Fruit fly (Drosophila melanogaster) whole organism, embryonic: ENCODE results near the gene CG4968.

ENCODE experiments used
- Ada2b ChIP-seq: fragments of 200-800 bp; sonication (Bioruptor generic); IDR thresholded peaks from 2 replicates; pipeline ENCODE4 v1.3.6; 2022; ENCODE audit warnings: missing biosample characterization, missing genetic modification characterization
- Asciz ChIP-seq: fragments of 200-800 bp; sonication (Bioruptor generic); optimal IDR thresholded peaks from 2 replicates; lab custom pipeline; 2017; ENCODE audit warnings: missing biosample characterization, mild to moderate bottlenecking, missing genetic modification characterization, missing genetic modification reagents
- CG10274 ChIP-seq: fragments of 200-800 bp; sonication (Bioruptor generic); optimal IDR thresholded peaks from 3 replicates; lab custom pipeline; 2017; ENCODE audit warnings: missing biosample characterization, mild to moderate bottlenecking, missing genetic modification characterization
- CG11504 ChIP-seq: fragments of 200-800 bp; sonication (Bioruptor generic); optimal IDR thresholded peaks from 3 replicates; lab custom pipeline; 2019; ENCODE audit warnings: missing biosample characterization, mild to moderate bottlenecking, missing genetic modification characterization, moderate library complexity
- CG13123 ChIP-seq: fragments of 200-800 bp; sonication (Bioruptor generic); optimal IDR thresholded peaks from 2 replicates; lab custom pipeline; 2016; ENCODE audit warnings: missing biosample characterization, missing genetic modification characterization
- CG1832 ChIP-seq: fragments of 200-800 bp; sonication (Bioruptor generic); optimal IDR thresholded peaks from 2 replicates; lab custom pipeline; 2017; ENCODE audit warnings: missing biosample characterization, mild to moderate bottlenecking, missing genetic modification characterization, inconsistent platforms
- CG2199 ChIP-seq: fragments of 200-800 bp; sonication (Bioruptor generic); IDR thresholded peaks from 3 replicates; pipeline ENCODE4 v1.3.6; 2022; ENCODE audit warnings: missing biosample characterization, missing genetic modification characterization
- CG2889 ChIP-seq: fragments of 200-800 bp; sonication (Bioruptor generic); IDR thresholded peaks from 3 replicates; pipeline ENCODE4 v1.3.6; 2022; ENCODE audit warnings: missing biosample characterization, missing genetic modification characterization
- CG34376 ChIP-seq: fragments of 200-800 bp; sonication (Bioruptor generic); optimal IDR thresholded peaks from 2 replicates; lab custom pipeline; 2018; ENCODE audit warnings: missing biosample characterization, mild to moderate bottlenecking, missing genetic modification characterization
- CG5180 ChIP-seq: fragments of 200-800 bp; sonication (Bioruptor generic); optimal IDR thresholded peaks from 3 replicates; lab custom pipeline; 2017; ENCODE audit warnings: missing biosample characterization, missing genetic modification characterization, mild to moderate bottlenecking, moderate library complexity, missing genetic modification reagents
- CG5245 ChIP-seq: fragments of 200-800 bp; sonication (Bioruptor generic); optimal IDR thresholded peaks from 3 replicates; lab custom pipeline; 2016; ENCODE audit warnings: missing biosample characterization, missing genetic modification characterization
- CG6175 ChIP-seq: fragments of 200-800 bp; sonication (Bioruptor generic); IDR thresholded peaks from 3 replicates; pipeline ENCODE4 v1.3.6; 2022; ENCODE audit warnings: missing biosample characterization, missing genetic modification characterization
- CG6854 ChIP-seq: fragments of 200-800 bp; sonication (Bioruptor generic); optimal IDR thresholded peaks from 3 replicates; lab custom pipeline; 2017; ENCODE audit warnings: missing biosample characterization, mild to moderate bottlenecking, missing genetic modification characterization
- CG7786 ChIP-seq: fragments of 200-800 bp; sonication (Bioruptor generic); optimal IDR thresholded peaks from 2 replicates; lab custom pipeline; 2016; ENCODE audit warnings: missing biosample characterization, missing genetic modification characterization
- Chrac-16 ChIP-seq: fragments of 200-800 bp; sonication (Bioruptor generic); optimal IDR thresholded peaks from 3 replicates; lab custom pipeline; 2016; ENCODE audit warnings: missing biosample characterization, missing genetic modification characterization
- D19A ChIP-seq: fragments of 200-800 bp; optimal IDR thresholded peaks from 3 replicates; lab custom pipeline; 2019; ENCODE audit warnings: missing biosample characterization, mild to moderate bottlenecking, missing genetic modification characterization, moderate library complexity
- Doc2 ChIP-seq: fragments of 200-800 bp; sonication (Bioruptor generic); IDR thresholded peaks from 2 replicates; pipeline ENCODE4 v1.3.6; 2022; ENCODE audit warnings: missing biosample characterization, missing genetic modification characterization
- Doc3 ChIP-seq: fragments of 200-800 bp; sonication (Bioruptor generic); IDR thresholded peaks from 3 replicates; pipeline ENCODE4 v1.3.6; 2022; ENCODE audit warnings: missing biosample characterization, missing genetic modification characterization; ENCODE audit not compliant: partially characterized antibody
- Fer1 ChIP-seq: fragments of 200-800 bp; sonication (Bioruptor generic); optimal IDR thresholded peaks from 2 replicates; lab custom pipeline; 2017; ENCODE audit warnings: missing biosample characterization, mild to moderate bottlenecking, missing genetic modification characterization
- Gug ChIP-seq: fragments of 200-800 bp; sonication (Bioruptor generic); IDR thresholded peaks from 4 replicates; pipeline ENCODE4 v1.3.6; 2022; ENCODE audit warnings: missing biosample characterization, missing genetic modification characterization
- HLH3B ChIP-seq: fragments of 200-800 bp; sonication (Bioruptor generic); IDR thresholded peaks from 2 replicates; pipeline ENCODE4 v1.3.6; 2022; ENCODE audit warnings: missing biosample characterization, missing genetic modification characterization
- Jarid2 ChIP-seq: fragments of 200-800 bp; sonication (Bioruptor generic); optimal IDR thresholded peaks from 3 replicates; lab custom pipeline; 2017; ENCODE audit warnings: mild to moderate bottlenecking, missing biosample characterization, missing genetic modification reagents, missing genetic modification characterization
- Nf-YB ChIP-seq: fragments of 200-800 bp; sonication (Bioruptor generic); optimal IDR thresholded peaks from 3 replicates; lab custom pipeline; 2019; ENCODE audit warnings: missing biosample characterization, mild to moderate bottlenecking, missing genetic modification characterization, moderate library complexity
- Nf-YC ChIP-seq: fragments of 200-800 bp; optimal IDR thresholded peaks from 3 replicates; lab custom pipeline; 2019; ENCODE audit warnings: missing biosample characterization, mild to moderate bottlenecking, missing genetic modification characterization, moderate library complexity
- Sry-δ ChIP-seq: fragments of 200-800 bp; sonication (Bioruptor generic); optimal IDR thresholded peaks from 2 replicates; lab custom pipeline; 2016; ENCODE audit warnings: missing biosample characterization, missing genetic modification characterization
- Tbp ChIP-seq: fragments of >200 bp; optimal IDR thresholded peaks from 2 replicates; lab custom pipeline; 2018; ENCODE audit warnings: missing biosample characterization, missing genetic modification characterization
- YL-1 ChIP-seq: fragments of 200-800 bp; sonication (Bioruptor generic); optimal IDR thresholded peaks from 3 replicates; lab custom pipeline; 2017; ENCODE audit warnings: missing biosample characterization, mild to moderate bottlenecking, missing genetic modification characterization
- ac ChIP-seq: fragments of 200-800 bp; sonication (Bioruptor generic); optimal IDR thresholded peaks from 3 replicates; lab custom pipeline; 2017; ENCODE audit warnings: missing biosample characterization, mild to moderate bottlenecking, missing genetic modification characterization
- ato ChIP-seq: fragments of 200-800 bp; sonication (Bioruptor generic); IDR thresholded peaks from 2 replicates; pipeline ENCODE4 v1.3.6; 2022; ENCODE audit warnings: missing biosample characterization, missing genetic modification characterization; ENCODE audit not compliant: partially characterized antibody
- cato ChIP-seq: fragments of 200-800 bp; sonication (Bioruptor generic); optimal IDR thresholded peaks from 2 replicates; lab custom pipeline; 2016; ENCODE audit warnings: missing biosample characterization, missing genetic modification characterization, borderline replicate concordance
- chm ChIP-seq: fragments of 200-800 bp; sonication (Bioruptor generic); IDR thresholded peaks from 2 replicates; pipeline ENCODE4 v1.3.6; 2022; ENCODE audit warnings: missing biosample characterization, missing genetic modification characterization
- crc ChIP-seq: fragments of 200-800 bp; sonication (Bioruptor generic); optimal IDR thresholded peaks from 2 replicates; lab custom pipeline; 2016; ENCODE audit warnings: missing biosample characterization, missing genetic modification characterization
- cwo ChIP-seq: fragments of 200-800 bp; sonication (Bioruptor generic); optimal IDR thresholded peaks from 3 replicates; lab custom pipeline; 2017; ENCODE audit warnings: missing biosample characterization, missing genetic modification characterization, mild to moderate bottlenecking, moderate library complexity, missing genetic modification reagents
- dm ChIP-seq: fragments of 200-800 bp; sonication (Bioruptor generic); optimal IDR thresholded peaks from 3 replicates; lab custom pipeline; 2016; ENCODE audit warnings: missing biosample characterization, missing genetic modification characterization
- gem ChIP-seq: fragments of 200-800 bp; sonication (Bioruptor generic); optimal IDR thresholded peaks from 2 replicates; lab custom pipeline; 2019; ENCODE audit warnings: missing biosample characterization, mild to moderate bottlenecking, missing genetic modification characterization, moderate library complexity
- grn ChIP-seq: fragments of 200-800 bp; sonication (Bioruptor generic); optimal IDR thresholded peaks from 3 replicates; lab custom pipeline; 2017; ENCODE audit warnings: missing biosample characterization, missing genetic modification characterization
- luna ChIP-seq: fragments of 200-800 bp; sonication (Bioruptor generic); optimal IDR thresholded peaks from 2 replicates; lab custom pipeline; 2016; ENCODE audit warnings: missing biosample characterization, missing genetic modification characterization
- maf-S ChIP-seq: fragments of 200-800 bp; sonication (Bioruptor generic); optimal IDR thresholded peaks from 2 replicates; lab custom pipeline; 2016; ENCODE audit warnings: missing biosample characterization, missing genetic modification characterization
- pho ChIP-seq: fragments of 200-800 bp; sonication (Bioruptor generic); optimal IDR thresholded peaks from 2 replicates; lab custom pipeline; 2016; ENCODE audit warnings: missing biosample characterization, missing genetic modification characterization
- phol ChIP-seq: fragments of 200-800 bp; sonication (Bioruptor generic); optimal IDR thresholded peaks from 3 replicates; lab custom pipeline; 2018; ENCODE audit warnings: missing biosample characterization, mild to moderate bottlenecking, missing genetic modification characterization, moderate library complexity
- sens ChIP-seq: fragments of 200-800 bp; sonication (Bioruptor generic); peaks from one replicate; lab custom pipeline; 2016; ENCODE audit warnings: missing biosample characterization, missing genetic modification characterization
- shn ChIP-seq: fragments of 200-800 bp; sonication (Bioruptor generic); optimal IDR thresholded peaks from 3 replicates; lab custom pipeline; 2016; ENCODE audit warnings: missing biosample characterization, missing genetic modification characterization
- sim ChIP-seq: fragments of 200-800 bp; sonication (Bioruptor generic); IDR thresholded peaks from 2 replicates; pipeline ENCODE4 v1.3.6; 2022; ENCODE audit warnings: missing biosample characterization, missing genetic modification characterization
- tap ChIP-seq: fragments of 200-800 bp; optimal IDR thresholded peaks from 3 replicates; lab custom pipeline; 2019; ENCODE audit warnings: missing biosample characterization, mild to moderate bottlenecking, missing genetic modification characterization, moderate library complexity
- tll ChIP-seq, 2 experiments: fragments of 200-800 bp in 1 of 2; fragments of >200 bp in 1 of 2; sonication (Bioruptor generic) in 1 of 2; optimal IDR thresholded peaks; 2 replicates each; lab custom pipeline; 2017 to 2019; ENCODE audit warnings: missing biosample characterization in 2 of 2, missing genetic modification characterization in 2 of 2, mild to moderate bottlenecking in 1 of 2, moderate library complexity in 1 of 2
- trem ChIP-seq: fragments of 200-800 bp; optimal IDR thresholded peaks from 3 replicates; lab custom pipeline; 2019; ENCODE audit warnings: missing biosample characterization, mild to moderate bottlenecking, missing genetic modification characterization, moderate library complexity

CG4968 gene

DNA sequence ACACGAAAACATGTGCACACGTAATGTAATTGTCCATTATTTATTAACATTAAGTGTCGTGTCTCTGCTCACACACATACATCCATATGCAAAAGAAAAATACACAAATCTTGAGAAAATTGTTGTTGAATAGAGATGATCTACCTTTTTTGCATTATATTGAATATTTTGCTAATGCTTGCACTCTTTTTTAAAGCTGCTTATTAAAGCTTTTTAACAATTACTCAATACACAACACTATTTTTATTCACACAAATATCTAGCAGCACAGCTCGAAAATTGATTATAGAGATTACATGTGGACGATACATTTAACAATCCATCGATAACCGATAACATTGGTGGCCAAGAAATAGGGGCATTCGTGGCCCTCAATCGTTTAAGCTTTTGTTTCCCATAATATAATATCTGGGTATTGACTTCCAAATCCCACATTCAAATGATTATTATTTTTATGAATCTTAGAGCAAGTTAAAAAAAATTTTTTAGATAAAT lies 14.6 kb upstream of the CG4968 start, which contains the start of gene Ufd4 (continued):
- TF ChIP-seq Doc3 (GFP tag; lab: Robert Waterston, UW) (0 out of 3 replicates have a peak, but pooled peaks have one; percentile 36), grn (GFP tag; lab: Kevin White, UChicago) (no peak), CG10274 (GFP tag; lab: Kevin White, UChicago) (no peak), YL-1 (GFP tag; lab: Kevin White, UChicago) (peak; percentile 37), CG5245 (GFP tag; lab: Kevin White, UChicago) (peak; percentile 37), pho (GFP tag; lab: Kevin White, UChicago) (peak; percentile 61), sim (peak; percentile 54; the same call in 1 of the 2 replicates)

DNA sequence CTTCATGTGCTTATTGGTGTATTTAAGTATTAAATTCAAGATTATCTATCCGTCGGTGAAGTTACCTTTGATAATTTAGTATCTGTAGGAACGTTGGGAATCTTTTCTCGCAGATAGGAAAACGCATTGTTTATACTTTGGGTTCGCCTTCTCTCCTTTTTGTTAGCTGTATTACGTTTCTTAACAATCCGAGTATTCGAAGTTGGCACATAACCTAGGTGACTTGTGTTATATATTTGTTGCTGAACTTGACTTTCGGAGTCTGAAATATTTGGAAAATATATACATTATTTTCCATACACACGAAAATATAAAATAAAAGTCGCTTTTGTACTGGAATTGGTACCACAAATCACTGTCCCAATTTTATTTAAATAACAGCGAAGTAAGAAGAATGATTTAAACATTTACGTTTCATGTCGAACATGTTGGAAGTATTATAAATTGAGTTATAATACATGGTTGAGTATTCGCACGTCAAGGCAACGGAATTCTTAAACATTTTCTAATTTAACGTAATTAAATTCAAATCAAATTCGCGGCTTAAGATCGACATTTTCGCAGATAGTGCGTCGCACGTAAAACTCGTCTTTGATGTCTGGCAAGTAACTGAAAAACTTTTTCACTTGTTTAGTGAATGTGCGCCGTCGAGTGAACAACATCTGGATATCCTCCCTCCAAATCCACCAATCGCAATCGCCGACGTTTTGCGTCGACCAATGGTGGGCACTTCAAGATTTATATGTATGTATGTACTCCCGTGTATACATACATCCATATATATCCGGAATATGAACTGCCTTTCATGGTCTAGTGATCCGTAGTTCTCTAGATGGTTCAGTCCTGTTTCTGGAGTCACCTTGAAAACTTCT lies 11.7 kb upstream of the CG4968 start, which contains the start of gene Hand:
Gene Hand, minus strand, starts transcription at position 588 of the 872 bp plus-strand sequence.
- TF ChIP-seq Chrac-16 (GFP tag; lab: Kevin White, UChicago): no peak
- no peak for TF ChIP-seq shn (GFP tag; lab: Kevin White, UChicago)
- peak; percentile 17 for TF ChIP-seq Jarid2 (GFP tag; lab: Kevin White, UChicago)
- no peak for TF ChIP-seq Tbp (GFP tag; lab: Kevin White, UChicago)
- TF ChIP-seq CG5180: peak; percentile 41
- TF ChIP-seq CG34376: no peak
- TF ChIP-seq dm (GFP tag; lab: Kevin White, UChicago): no peak
- peak; percentile 96 for TF ChIP-seq Nf-YC (tag; lab: Kevin White, UChicago)
- 0 out of 3 replicates have a peak, but pooled peaks have one; percentile 51 for TF ChIP-seq CG2199
- TF ChIP-seq Sry-δ (GFP tag; lab: Kevin White, UChicago): no peak
- TF ChIP-seq CG1832 (GFP tag; lab: Kevin White, UChicago): no peak
- TF ChIP-seq Ada2b (GFP tag; lab: Robert Waterston, UW): no peak
- no peak for TF ChIP-seq Gug (GFP tag; lab: Robert Waterston, UW)
- no peak for TF ChIP-seq gem (tag; lab: Kevin White, UChicago)
- TF ChIP-seq tap (tag; lab: Kevin White, UChicago): no peak
- no peak for TF ChIP-seq chm
- no peak for TF ChIP-seq ato (GFP tag; lab: Robert Waterston, UW)
- TF ChIP-seq Nf-YB (GFP tag; lab: Kevin White, UChicago): peak; percentile 95

DNA sequence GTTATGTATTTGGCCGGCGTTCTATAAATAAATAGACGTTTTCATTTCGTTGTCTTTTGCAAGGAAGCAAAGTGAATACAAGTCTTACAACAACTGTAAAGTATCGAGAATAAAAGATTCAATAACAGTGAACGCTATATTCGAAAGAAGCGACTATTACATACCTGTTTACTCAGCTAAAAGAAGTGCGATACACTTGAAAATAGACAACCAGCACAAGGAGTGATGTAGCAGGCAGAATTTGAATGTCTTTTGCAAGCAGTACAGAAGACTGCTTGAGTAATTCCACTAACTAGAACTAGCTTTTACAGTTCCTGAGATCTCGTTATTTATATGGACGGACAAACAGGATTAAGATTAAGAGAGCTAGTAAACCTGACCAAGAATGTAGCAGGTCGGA lies 8.4 kb upstream of the CG4968 start:
- TF ChIP-seq D19A (peak; percentile 53), sens (GFP tag; lab: Kevin White, UChicago) (no peak), tll (GFP tag; optimal IDR thresholded peaks at IDR 0.05; lab: Kevin White, UChicago) (no peak), CG2889 (GFP tag; lab: Robert Waterston, UW) (no peak), maf-S (GFP tag; lab: Kevin White, UChicago) (no peak), CG7786 (no peak), CG13123 (GFP tag; lab: Kevin White, UChicago) (no peak), luna (GFP tag; lab: Kevin White, UChicago) (peak; percentile 28), CG10274 (GFP tag; lab: Kevin White, UChicago) (no peak), Asciz (GFP tag; lab: Kevin White, UChicago) (no peak), CG6854 (no peak), cato (GFP tag; lab: Kevin White, UChicago) (no peak), ac (GFP tag; lab: Kevin White, UChicago) (no peak), trem (tag; lab: Kevin White, UChicago) (no peak), CG6175 (GFP tag; lab: Robert Waterston, UW) (no peak), crc (no peak), HLH3B (GFP tag; lab: Robert Waterston, UW) (0 out of 2 replicates have a peak, but pooled peaks have one; percentile 15), cwo (GFP tag; lab: Kevin White, UChicago) (no peak), Doc2 (GFP tag; lab: Robert Waterston, UW) (no peak), phol (tag; lab: Kevin White, UChicago) (peak; percentile 9), CG11504 (tag; lab: Kevin White, UChicago) (no peak), Fer1 (no peak)
